Fruit fly (Drosophila melanogaster): ENCODE data around the gene CG43391.

CG43391 gene

dm6 chr3L:11552996-11553671 lies 27.7 kb downstream of the CG43391 start (continued):
- TF ChIP-seq CG3995 (GFP tag; optimal IDR thresholded peaks at IDR 0.05), result no peak
- peak; percentile 77 for TF ChIP-seq chm (GFP tag; IDR thresholded peaks at IDR 0.05)
- TF ChIP-seq Nf-YA (GFP tag; IDR thresholded peaks at IDR 0.05), result no peak
- TF ChIP-seq Myb (GFP tag; optimal IDR thresholded peaks at IDR 0.05), result no peak
- TF ChIP-seq grau (tag; optimal IDR thresholded peaks at IDR 0.05), result peak; percentile 18
- TF ChIP-seq CG5953 (GFP tag; IDR thresholded peaks at IDR 0.05), result no peak
- TF ChIP-seq ap (GFP tag; IDR thresholded peaks at IDR 0.05), result no peak
- TF ChIP-seq CG6175 (GFP tag; IDR thresholded peaks at IDR 0.05), result peak; percentile 97
- TF ChIP-seq CG2116 (GFP tag; optimal IDR thresholded peaks at IDR 0.05), result no peak
- TF ChIP-seq Atf3 (GFP tag; optimal IDR thresholded peaks at IDR 0.05), result no peak
- TF ChIP-seq lmd (GFP tag; IDR thresholded peaks at IDR 0.05), result no peak
- no peak for TF ChIP-seq Doc2 (GFP tag; IDR thresholded peaks at IDR 0.05)
- TF ChIP-seq ERR (GFP tag; optimal IDR thresholded peaks at IDR 0.05), result no peak
- peak; percentile 19; the same call in 1 of the 2 replicates for TF ChIP-seq CG9932 (GFP tag; IDR thresholded peaks at IDR 0.05)
- no peak for TF ChIP-seq bcd (GFP tag; optimal IDR thresholded peaks at IDR 0.05)
- no peak for TF ChIP-seq klu (GFP tag; IDR thresholded peaks at IDR 0.05)
- 0 out of 2 replicates have a peak, but pooled peaks have one; percentile 48 for TF ChIP-seq Atf6 (GFP tag; IDR thresholded peaks at IDR 0.05)
- TF ChIP-seq CG8281 (tag; optimal IDR thresholded peaks at IDR 0.05), result no peak
- peak; percentile 4 for TF ChIP-seq CG8089 (GFP tag; optimal IDR thresholded peaks at IDR 0.05)
- no peak for TF ChIP-seq Elba2 (GFP tag; optimal IDR thresholded peaks at IDR 0.05)
- TF ChIP-seq sens-2 (GFP tag; IDR thresholded peaks at IDR 0.05), result no peak
- no peak for TF ChIP-seq CG7786 (GFP tag; optimal IDR thresholded peaks at IDR 0.05)
- no peak for TF ChIP-seq crc (GFP tag; optimal IDR thresholded peaks at IDR 0.05)
- no peak for TF ChIP-seq Sry-β (GFP tag; optimal IDR thresholded peaks at IDR 0.05)
- TF ChIP-seq Pdp1 (GFP tag; optimal IDR thresholded peaks at IDR 0.05), result no peak
- TF ChIP-seq GATAe (GFP tag; conservative IDR thresholded peaks at IDR 0.05), result no peak
- no peak for TF ChIP-seq CG16779 (GFP tag; IDR thresholded peaks at IDR 0.05)
- no peak for TF ChIP-seq sisA (GFP tag; IDR thresholded peaks at IDR 0.05)
- no peak for TF ChIP-seq ewg (GFP tag; optimal IDR thresholded peaks at IDR 0.05)
- TF ChIP-seq CG17361 (GFP tag; IDR thresholded peaks at IDR 0.05), result peak; percentile 29; the same call in 1 of the 3 replicates
- TF ChIP-seq Dll (GFP tag; IDR thresholded peaks at IDR 0.05; ENCODE audit: partially characterized antibody), result peak; percentile 82
- no peak for TF ChIP-seq CG7987 (GFP tag; optimal IDR thresholded peaks at IDR 0.05)
- TF ChIP-seq CG2678 (tag; optimal IDR thresholded peaks at IDR 0.05), result peak; percentile 13
- TF ChIP-seq emc (GFP tag; optimal IDR thresholded peaks at IDR 0.05), result no peak
- peak; percentile 80 for TF ChIP-seq CG13287 (GFP tag; IDR thresholded peaks at IDR 0.05; ENCODE audit: partially characterized antibody)
- TF ChIP-seq yki (optimal IDR thresholded peaks at IDR 0.05), result peak; percentile 96
- peak; percentile 32 for TF ChIP-seq CG1529 (GFP tag; optimal IDR thresholded peaks at IDR 0.05)
- peak; percentile 60; the same call in 2 of the 3 replicates for TF ChIP-seq sr (GFP tag; IDR thresholded peaks at IDR 0.05)
- TF ChIP-seq Eip74EF (GFP tag; optimal IDR thresholded peaks at IDR 0.05), result peak in 1 of 2 experiments; percentile 67
- TF ChIP-seq CG14667 (GFP tag; IDR thresholded peaks at IDR 0.05), result no peak
- TF ChIP-seq HLH4C (GFP tag; IDR thresholded peaks at IDR 0.05; ENCODE audit: partially characterized antibody), result no peak; the same call in 2 of the 3 replicates
- no peak for TF ChIP-seq CG7928 (GFP tag; optimal IDR thresholded peaks at IDR 0.05)
- TF ChIP-seq pho (GFP tag; optimal IDR thresholded peaks at IDR 0.05), result no peak
- TF ChIP-seq Xbp1 (GFP tag; optimal IDR thresholded peaks at IDR 0.05), result peak; percentile 15
- peak; percentile 28 for TF ChIP-seq pzg (GFP tag; optimal IDR thresholded peaks at IDR 0.05)
- peak; percentile 52; the same call in 1 of the 2 replicates for TF ChIP-seq bbx (GFP tag; IDR thresholded peaks at IDR 0.05; ENCODE audit: partially characterized antibody)
- peak; percentile 84 for TF ChIP-seq Adf1 (GFP tag; IDR thresholded peaks at IDR 0.05)
- TF ChIP-seq dimm (GFP tag; IDR thresholded peaks at IDR 0.05), result no peak
- no peak for TF ChIP-seq fru (optimal IDR thresholded peaks at IDR 0.05)
- TF ChIP-seq NfI (GFP tag; optimal IDR thresholded peaks at IDR 0.05), result peak; percentile 15
- TF ChIP-seq CG5245 (GFP tag; optimal IDR thresholded peaks at IDR 0.05), result no peak
